Worm (Caenorhabditis elegans) whole organism, L4 larva: ENCODE data around the gene B0432.14.

Source experiments
- ZK546.5 ChIP-seq, 2 experiments: sonication (generic microtip); optimal IDR thresholded peaks; 2 replicates each; lab custom pipeline; 2017; ENCODE audit warnings: missing biosample characterization in 2 of 2, missing genetic modification characterization in 2 of 2
- dmd-6 ChIP-seq: fragments of 200-800 bp; sonication (Bioruptor generic); IDR thresholded peaks from 2 replicates; pipeline ENCODE4 v1.3.6; 2022; ENCODE audit warnings: missing genetic modification reagents, missing genetic modification characterization, missing compliant biosample characterization
- nhr-25 ChIP-seq: sonication (generic microtip); optimal IDR thresholded peaks from 2 replicates; lab custom pipeline; 2017; ENCODE audit warnings: missing genetic modification characterization, mild to moderate bottlenecking, missing compliant biosample characterization, antibody characterized with exemption, moderate library complexity, borderline replicate concordance; ENCODE audit not compliant: insufficient read depth
- snpc-4 ChIP-seq: fragments of 150-350 bp; optimal IDR thresholded peaks from 2 replicates; lab custom pipeline; 2014; ENCODE audit warnings: missing biosample characterization, missing genetic modification characterization
- zfp-2 ChIP-seq: sonication (generic microtip); optimal IDR thresholded peaks from 2 replicates; lab custom pipeline; 2016; ENCODE audit warnings: mild to moderate bottlenecking, missing genetic modification characterization, missing compliant biosample characterization

DNA sequence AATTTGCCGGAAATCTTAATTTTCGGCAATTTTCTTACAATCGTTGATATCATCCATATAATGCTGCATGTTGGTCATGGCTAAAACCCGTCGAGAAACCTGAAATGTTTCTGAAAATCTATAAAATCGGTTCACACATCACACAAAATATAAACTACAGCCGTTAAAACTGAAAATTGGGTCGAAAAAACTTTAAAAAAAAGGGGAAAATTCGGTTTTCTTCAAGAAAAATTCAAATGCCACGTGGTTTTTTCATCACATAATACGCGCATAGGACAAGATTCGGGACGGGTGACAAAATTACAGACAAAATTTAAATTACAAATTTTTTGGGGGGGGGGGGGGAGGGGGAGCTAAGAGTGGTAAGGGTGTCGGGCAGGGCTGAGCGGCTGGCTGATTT lies 31.5 kb upstream of the B0432.14 start, which contains the start of gene Y43H11AL.1:
- TF ChIP-seq nhr-25 (tag; lab: Kevin White, UChicago) (no peak), ZK546.5 (tag; optimal IDR thresholded peaks at IDR 0.05; lab: Kevin White, UChicago) (no peak), snpc-4 (tag; lab: Kevin White, UChicago) (no peak), dmd-6 (GFP tag; lab: Robert Waterston, UW) (no peak), zfp-2 (tag; lab: Kevin White, UChicago) (no peak)
